Worm (Caenorhabditis elegans) whole organism, late embryonic: Measurements from ENCODE around the gene sdz-38.

Source experiments
- C08G9.2 ChIP-seq: sonication (generic microtip); optimal IDR thresholded peaks from 2 replicates; lab custom pipeline; 2016; ENCODE audit warnings: mild to moderate bottlenecking, missing genetic modification characterization, moderate library complexity, missing compliant biosample characterization
- C38D4.7 ChIP-seq: fragments of 200-800 bp; sonication (Bioruptor generic); optimal IDR thresholded peaks from 2 replicates; lab custom pipeline; 2018; ENCODE audit warnings: mild to moderate bottlenecking, missing genetic modification characterization, moderate library complexity, missing compliant biosample characterization
- F13H6.1 ChIP-seq: sonication (generic microtip); optimal IDR thresholded peaks from 2 replicates; lab custom pipeline; 2016; ENCODE audit warnings: missing genetic modification characterization, missing compliant biosample characterization
- T23F11.4 ChIP-seq: fragments of 200-800 bp; sonication (Bioruptor generic); optimal IDR thresholded peaks from 2 replicates; lab custom pipeline; 2018; ENCODE audit warnings: mild to moderate bottlenecking, missing genetic modification characterization, missing compliant biosample characterization
- Y22D7AL.16 ChIP-seq: sonication (generic microtip); optimal IDR thresholded peaks from 2 replicates; lab custom pipeline; 2016; ENCODE audit warnings: missing genetic modification characterization, missing compliant biosample characterization
- ahr-1 ChIP-seq: sonication (generic microtip); optimal IDR thresholded peaks from 2 replicates; lab custom pipeline; 2016; ENCODE audit warnings: missing genetic modification characterization, missing compliant biosample characterization
- ceh-14 ChIP-seq: sonication (generic microtip); optimal IDR thresholded peaks from 2 replicates; lab custom pipeline; 2016; ENCODE audit warnings: missing genotype, missing genetic modification characterization, missing compliant biosample characterization
- ceh-18 ChIP-seq: sonication (generic microtip); optimal IDR thresholded peaks from 2 replicates; lab custom pipeline; 2016; ENCODE audit warnings: missing genetic modification characterization, missing compliant biosample characterization
- ceh-2 ChIP-seq: sonication (generic microtip); optimal IDR thresholded peaks from 2 replicates; lab custom pipeline; 2016; ENCODE audit warnings: missing genotype, missing genetic modification characterization, missing compliant biosample characterization
- ceh-22 ChIP-seq: sonication (generic microtip); optimal IDR thresholded peaks from 2 replicates; lab custom pipeline; 2017; ENCODE audit warnings: missing biosample characterization, missing genetic modification characterization
- ceh-24 ChIP-seq: sonication (generic microtip); optimal IDR thresholded peaks from 2 replicates; lab custom pipeline; 2016; ENCODE audit warnings: mild to moderate bottlenecking, missing genetic modification characterization, missing compliant biosample characterization
- ceh-30 ChIP-seq: fragments of 150-350 bp; optimal IDR thresholded peaks from 2 replicates; lab custom pipeline; 2014; ENCODE audit warnings: missing biosample characterization, missing genetic modification characterization
- ceh-31 ChIP-seq: sonication (generic microtip); optimal IDR thresholded peaks from 2 replicates; lab custom pipeline; 2016; ENCODE audit warnings: missing genetic modification characterization, missing compliant biosample characterization
- ceh-34 ChIP-seq: sonication (generic microtip); optimal IDR thresholded peaks from 2 replicates; lab custom pipeline; 2016; ENCODE audit warnings: mild to moderate bottlenecking, missing genetic modification characterization, missing compliant biosample characterization
- ceh-45 ChIP-seq: fragments of 200-800 bp; sonication (Bioruptor generic); IDR thresholded peaks from 2 replicates; pipeline ENCODE4 v1.3.6; 2022; ENCODE audit warnings: missing genetic modification reagents, missing genetic modification characterization, missing compliant biosample characterization
- ceh-48 ChIP-seq: sonication (generic microtip); optimal IDR thresholded peaks from 2 replicates; lab custom pipeline; 2016; ENCODE audit warnings: missing genetic modification characterization, inconsistent platforms, missing compliant biosample characterization
- ceh-6 ChIP-seq: fragments of 200-800 bp; sonication (Bioruptor generic); optimal IDR thresholded peaks from 2 replicates; lab custom pipeline; 2018; ENCODE audit warnings: mild to moderate bottlenecking, missing genetic modification characterization, missing compliant biosample characterization
- ceh-9 ChIP-seq: sonication (generic microtip); optimal IDR thresholded peaks from 2 replicates; lab custom pipeline; 2016; ENCODE audit warnings: mild to moderate bottlenecking, missing genetic modification characterization, inconsistent platforms, missing compliant biosample characterization
- dve-1 ChIP-seq: sonication (generic microtip); optimal IDR thresholded peaks from 2 replicates; lab custom pipeline; 2017; ENCODE audit warnings: antibody characterized with exemption, mild to moderate bottlenecking, missing genetic modification characterization, missing compliant biosample characterization
- elt-2 ChIP-seq: sonication (generic microtip); optimal IDR thresholded peaks from 2 replicates; lab custom pipeline; 2016; ENCODE audit warnings: missing genetic modification reagents, missing genetic modification characterization, missing compliant biosample characterization
- ets-4 ChIP-seq: sonication (generic microtip); optimal IDR thresholded peaks from 2 replicates; lab custom pipeline; 2016; ENCODE audit warnings: missing genetic modification characterization, missing compliant biosample characterization
- eyg-1 ChIP-seq: sonication (generic microtip); optimal IDR thresholded peaks from 2 replicates; lab custom pipeline; 2016; ENCODE audit warnings: missing genotype, missing genetic modification characterization, missing compliant biosample characterization
- fax-1 ChIP-seq: sonication (generic microtip); optimal IDR thresholded peaks from 2 replicates; lab custom pipeline; 2016; ENCODE audit warnings: missing genotype, missing genetic modification characterization, missing compliant biosample characterization
- gmeb-2 ChIP-seq: sonication (generic microtip); optimal IDR thresholded peaks from 2 replicates; lab custom pipeline; 2016; ENCODE audit warnings: missing genetic modification characterization, inconsistent platforms, missing compliant biosample characterization
- hlh-13 ChIP-seq: fragments of 200-800 bp; sonication (Bioruptor generic); optimal IDR thresholded peaks from 2 replicates; lab custom pipeline; 2018; ENCODE audit warnings: mild to moderate bottlenecking, missing genetic modification characterization, missing compliant biosample characterization
- hlh-30 ChIP-seq: sonication (generic microtip); optimal IDR thresholded peaks from 2 replicates; lab custom pipeline; 2017; ENCODE audit warnings: antibody characterized with exemption, missing genetic modification characterization, missing compliant biosample characterization; ENCODE audit not compliant: insufficient read depth
- hlh-8 ChIP-seq: sonication (generic microtip); optimal IDR thresholded peaks from 2 replicates; lab custom pipeline; 2016; ENCODE audit warnings: missing genotype, missing genetic modification characterization, missing compliant biosample characterization
- lim-6 ChIP-seq: sonication (generic microtip); optimal IDR thresholded peaks from 2 replicates; lab custom pipeline; 2016; ENCODE audit warnings: missing genetic modification characterization, missing compliant biosample characterization
- mec-3 ChIP-seq: sonication (generic microtip); optimal IDR thresholded peaks from 2 replicates; lab custom pipeline; 2016; ENCODE audit warnings: borderline replicate concordance, missing genetic modification characterization, missing compliant biosample characterization
- nfya-1 ChIP-seq: sonication (generic microtip); optimal IDR thresholded peaks from 2 replicates; lab custom pipeline; 2017; ENCODE audit warnings: missing genetic modification characterization, mild to moderate bottlenecking, missing compliant biosample characterization, antibody characterized with exemption, moderate library complexity
- npax-4 ChIP-seq: sonication (generic microtip); optimal IDR thresholded peaks from 2 replicates; lab custom pipeline; 2016; ENCODE audit warnings: missing genetic modification characterization, missing compliant biosample characterization
- pat-9 ChIP-seq: fragments of 200-800 bp; sonication (Bioruptor generic); optimal IDR thresholded peaks from 2 replicates; lab custom pipeline; 2018; ENCODE audit warnings: mild to moderate bottlenecking, missing genetic modification characterization, moderate library complexity, missing compliant biosample characterization
- pha-2 ChIP-seq: sonication (generic microtip); optimal IDR thresholded peaks from 2 replicates; lab custom pipeline; 2017; ENCODE audit warnings: mild to moderate bottlenecking, missing genetic modification characterization, missing compliant biosample characterization
- ref-2 ChIP-seq: sonication (generic microtip); optimal IDR thresholded peaks from 2 replicates; lab custom pipeline; 2016; ENCODE audit warnings: missing genetic modification characterization, missing compliant biosample characterization
- rnt-1 ChIP-seq: sonication (generic microtip); optimal IDR thresholded peaks from 2 replicates; lab custom pipeline; 2016; ENCODE audit warnings: missing genetic modification characterization, missing compliant biosample characterization
- sdc-2 ChIP-seq: sonication (generic microtip); optimal IDR thresholded peaks from 2 replicates; lab custom pipeline; 2016; ENCODE audit warnings: missing genotype, missing genetic modification characterization, missing compliant biosample characterization
- syd-9 ChIP-seq: sonication (generic microtip); optimal IDR thresholded peaks from 2 replicates; lab custom pipeline; 2016; ENCODE audit warnings: mild to moderate bottlenecking, missing genetic modification characterization, moderate library complexity, missing compliant biosample characterization
- tbx-2 ChIP-seq: sonication (generic microtip); optimal IDR thresholded peaks from 2 replicates; lab custom pipeline; 2016; ENCODE audit warnings: missing genetic modification characterization, missing compliant biosample characterization
- unc-42 ChIP-seq: sonication (generic microtip); optimal IDR thresholded peaks from 2 replicates; lab custom pipeline; 2016; ENCODE audit warnings: missing genotype, missing genetic modification characterization, missing compliant biosample characterization
- unc-55 ChIP-seq: sonication (generic microtip); optimal IDR thresholded peaks from 2 replicates; lab custom pipeline; 2017; ENCODE audit warnings: missing biosample characterization, missing genetic modification reagents, missing genetic modification characterization
- unc-86 ChIP-seq: sonication (generic microtip); optimal IDR thresholded peaks from 2 replicates; lab custom pipeline; 2016; ENCODE audit warnings: missing genetic modification characterization, missing compliant biosample characterization
- zip-5 ChIP-seq: sonication (generic microtip); optimal IDR thresholded peaks from 2 replicates; lab custom pipeline; 2016; ENCODE audit warnings: missing genetic modification characterization, missing compliant biosample characterization
- ztf-16 ChIP-seq: sonication (generic microtip); optimal IDR thresholded peaks from 2 replicates; lab custom pipeline; 2017; ENCODE audit warnings: missing genetic modification characterization, missing compliant biosample characterization

The sdz-38 gene

DNA sequence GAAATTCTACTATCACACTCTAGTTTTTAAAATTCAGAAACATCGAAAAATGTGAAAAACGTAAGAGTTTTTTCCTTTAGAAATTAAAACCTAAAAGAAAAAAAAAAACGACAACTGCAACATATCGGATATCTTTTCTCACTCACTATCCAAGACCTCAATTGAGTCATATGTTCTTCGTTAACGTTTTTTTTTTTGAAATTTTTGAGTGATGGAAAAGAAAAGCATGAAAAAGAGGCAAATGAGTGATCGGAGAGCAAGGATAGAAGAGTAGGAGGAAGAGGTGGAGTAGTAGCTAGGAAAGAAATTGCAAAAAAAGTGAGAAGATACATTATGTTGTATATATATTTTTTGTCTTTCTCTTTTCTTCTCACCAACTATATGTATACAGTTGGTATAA, 7.9 kb upstream of the sdz-38 start:
- TF ChIP-seq ceh-18 (tag; lab: Kevin White, UChicago) (peak; percentile 11), unc-86 (tag; lab: Kevin White, UChicago) (no peak)
- TF ChIP-seq, all 69 proteins: peak for 1

DNA sequence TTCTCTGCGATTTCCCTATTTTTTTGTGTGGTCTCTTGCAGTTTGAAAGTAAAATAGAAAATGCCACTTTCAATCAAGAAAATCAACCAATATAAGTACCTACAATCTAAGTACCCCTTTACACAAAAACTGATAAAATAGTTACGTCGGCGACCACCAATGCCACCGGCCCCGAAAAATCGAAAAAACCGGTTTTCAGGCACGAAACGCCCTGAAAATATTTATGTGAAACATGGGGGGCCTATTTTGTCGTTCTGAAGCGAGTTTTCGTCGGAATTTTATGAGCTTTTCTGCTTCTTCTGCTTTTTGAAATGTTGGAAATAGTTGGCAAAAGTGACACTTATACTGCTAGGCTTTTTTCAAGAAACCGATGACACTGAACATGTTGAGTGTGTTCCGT, 7.0 kb upstream of the sdz-38 start:
- TF ChIP-seq hlh-13 (GFP tag; lab: Kevin White, UChicago) = no peak
- no peak for TF ChIP-seq eyg-1 (tag; lab: Kevin White, UChicago)
- no peak for TF ChIP-seq ceh-24
- TF ChIP-seq pha-2 (tag; lab: Kevin White, UChicago) = no peak
- TF ChIP-seq mec-3 (tag; lab: Kevin White, UChicago) = no peak
- no peak for TF ChIP-seq hlh-30
- no peak for TF ChIP-seq elt-2 (tag; lab: Kevin White, UChicago)
- TF ChIP-seq nfya-1 (tag; lab: Kevin White, UChicago) = no peak
- no peak for TF ChIP-seq lim-6 (tag; lab: Kevin White, UChicago)
- no peak for TF ChIP-seq zip-5 (tag; lab: Kevin White, UChicago)
- TF ChIP-seq ets-4 (tag; lab: Kevin White, UChicago) = no peak
- TF ChIP-seq C38D4.7 = no peak
- no peak for TF ChIP-seq T23F11.4
- no peak for TF ChIP-seq gmeb-2
- TF ChIP-seq ceh-14 (tag; lab: Kevin White, UChicago) = no peak
- no peak for TF ChIP-seq ahr-1 (tag; lab: Kevin White, UChicago)
- TF ChIP-seq unc-42 (tag; lab: Kevin White, UChicago) = no peak
- no peak for TF ChIP-seq ceh-9
- no peak for TF ChIP-seq ceh-30
- TF ChIP-seq Y22D7AL.16 (tag; lab: Kevin White, UChicago) = no peak

DNA sequence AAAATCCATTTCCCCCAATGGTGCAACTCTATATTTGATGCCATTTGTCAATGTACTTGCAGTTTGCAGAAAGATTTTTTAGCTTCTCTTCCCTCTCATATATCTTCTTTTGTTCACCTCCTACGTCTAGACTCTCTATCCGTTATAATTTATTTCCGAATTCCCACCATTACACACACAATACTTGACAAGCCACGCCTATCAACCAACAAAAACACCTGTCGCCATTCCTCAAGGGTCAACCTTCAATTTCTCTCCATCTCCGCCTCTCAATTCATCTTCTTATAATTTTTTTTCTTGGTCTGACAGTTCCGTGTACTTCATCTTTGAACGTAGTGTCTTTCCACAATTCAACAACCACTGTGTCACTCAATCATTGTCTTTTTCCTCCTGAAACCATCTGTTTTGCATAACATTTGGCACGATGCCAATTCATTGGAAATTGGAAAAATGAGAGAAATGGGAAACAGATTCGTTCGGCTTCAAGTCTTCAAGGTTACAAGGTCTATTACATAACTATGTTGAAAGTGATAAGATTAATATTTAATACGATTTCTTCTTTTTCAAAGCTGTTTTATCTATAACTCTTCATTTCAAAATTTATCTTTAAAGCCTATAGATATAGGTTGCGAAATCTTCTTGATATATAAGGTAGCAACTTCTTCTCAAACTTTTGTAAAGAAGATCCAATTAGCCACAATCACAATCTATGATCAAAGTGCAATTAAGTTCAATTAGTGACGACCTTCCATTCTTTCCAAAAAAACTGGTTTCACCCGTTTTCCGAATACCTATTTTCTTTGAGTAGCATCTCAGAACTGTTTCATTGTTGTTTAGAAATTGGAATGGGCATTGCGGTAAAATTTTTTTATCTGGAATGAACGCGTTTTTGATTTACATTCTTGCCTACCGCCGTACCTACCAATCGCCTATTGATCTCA, 5.2 kb upstream of the sdz-38 start:
- peak; percentile 27 for TF ChIP-seq hlh-8 (tag; lab: Kevin White, UChicago)
- TF ChIP-seq ceh-18 (tag; lab: Kevin White, UChicago) = peak; percentile 16
- TF ChIP-seq ceh-6 (GFP tag; lab: Kevin White, UChicago) = no peak
- TF ChIP-seq ceh-9 = no peak
- no peak for TF ChIP-seq ceh-31

DNA sequence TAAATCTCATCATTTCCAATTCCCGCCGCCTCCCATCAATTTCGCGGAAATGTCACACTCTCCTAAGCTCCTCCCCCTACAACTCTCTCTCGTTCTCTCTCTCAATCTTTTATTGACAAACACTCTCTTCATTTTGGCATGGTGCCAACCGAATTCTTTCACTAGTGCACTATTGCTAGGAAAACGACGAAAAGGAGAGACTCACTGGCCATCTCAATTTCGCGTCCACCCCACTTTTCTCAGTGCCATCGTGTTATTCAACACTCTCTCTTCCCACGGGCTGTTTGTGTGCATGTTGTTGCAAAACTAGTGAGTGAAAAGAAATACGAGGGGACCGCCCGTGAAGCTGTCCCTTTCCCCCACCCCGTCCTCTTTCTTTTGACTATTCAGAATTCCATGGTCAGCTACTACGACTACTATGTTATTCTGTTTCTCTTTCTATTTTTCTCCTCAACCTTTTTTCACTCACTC, 3.2 kb upstream of the sdz-38 start:
- TF ChIP-seq fax-1 (tag; lab: Kevin White, UChicago) (peak; percentile 24), pha-2 (tag; lab: Kevin White, UChicago) (no peak), ceh-2 (peak; percentile 30), Y22D7AL.16 (tag; lab: Kevin White, UChicago) (no peak), pat-9 (tag; lab: Kevin White, UChicago) (no peak), ceh-14 (tag; lab: Kevin White, UChicago) (peak; percentile 45), ceh-30 (no peak), ref-2 (tag; lab: Kevin White, UChicago) (peak; percentile 32), rnt-1 (tag; lab: Kevin White, UChicago) (no peak), unc-86 (tag; lab: Kevin White, UChicago) (no peak), sdc-2 (tag; lab: Kevin White, UChicago) (peak; percentile 39), tbx-2 (peak; percentile 36), nfya-1 (tag; lab: Kevin White, UChicago) (peak; percentile 22), npax-4 (tag; lab: Kevin White, UChicago) (no peak), ceh-22 (peak; percentile 31), ceh-9 (no peak), ceh-6 (GFP tag; lab: Kevin White, UChicago) (no peak), ztf-16 (tag; lab: Kevin White, UChicago) (no peak), ceh-48 (peak; percentile 29), ceh-34 (tag; lab: Kevin White, UChicago) (peak; percentile 86), elt-2 (tag; lab: Kevin White, UChicago) (no peak), zip-5 (tag; lab: Kevin White, UChicago) (no peak), F13H6.1 (peak; percentile 20), ceh-18 (tag; lab: Kevin White, UChicago) (peak; percentile 93), unc-42 (tag; lab: Kevin White, UChicago) (peak; percentile 78), ceh-45 (GFP tag; lab: Robert Waterston, UW) (no peak), dve-1 (no peak), syd-9 (tag; lab: Kevin White, UChicago) (peak; percentile 11), hlh-30 (no peak), C08G9.2 (tag; lab: Kevin White, UChicago) (peak; percentile 37), mec-3 (tag; lab: Kevin White, UChicago) (no peak), unc-55 (GFP tag; lab: Kevin White, UChicago) (peak; percentile 84)
